Fruit fly (Drosophila melanogaster) whole organism, prepupa: ENCODE data around the gene CG16781.
A peak's percentile ranks its signal among the peaks of the same experiment; 100 is the strongest.

Source experiments
- Blimp-1 ChIP-seq: fragments of 200-800 bp; sonication (Bioruptor generic); optimal IDR thresholded peaks from 3 replicates; lab custom pipeline; 2017; ENCODE audit warnings: missing biosample characterization, missing genetic modification characterization, mild to moderate bottlenecking, moderate library complexity, missing genetic modification reagents
- CG10631 ChIP-seq: fragments of 200-800 bp; sonication (Bioruptor generic); optimal IDR thresholded peaks from 2 replicates; lab custom pipeline; 2016; ENCODE audit warnings: missing biosample characterization, missing genetic modification characterization
- CG10669 ChIP-seq: fragments of 200-800 bp; sonication (Bioruptor generic); optimal IDR thresholded peaks from 3 replicates; lab custom pipeline; 2018; ENCODE audit warnings: missing biosample characterization, mild to moderate bottlenecking, missing genetic modification characterization, moderate library complexity
- CG11294 ChIP-seq: fragments of 200-800 bp; sonication (Bioruptor generic); IDR thresholded peaks from 2 replicates; pipeline ENCODE4 v1.3.6; 2022; ENCODE audit warnings: missing biosample characterization, missing genetic modification characterization
- CG11762 ChIP-seq: fragments of 200-800 bp; sonication (Bioruptor generic); optimal IDR thresholded peaks from 3 replicates; lab custom pipeline; 2016; ENCODE audit warnings: missing biosample characterization, missing genetic modification characterization; ENCODE audit not compliant: insufficient read depth
- CG11902 ChIP-seq: fragments of 200-800 bp; sonication (Bioruptor generic); optimal IDR thresholded peaks from 3 replicates; lab custom pipeline; 2016; ENCODE audit warnings: missing biosample characterization, missing genetic modification characterization
- CG15336 ChIP-seq: fragments of 200-800 bp; sonication (Bioruptor generic); IDR thresholded peaks from 2 replicates; pipeline ENCODE4 v1.3.6; 2022; ENCODE audit warnings: missing biosample characterization, missing genetic modification characterization
- CG1621 ChIP-seq: fragments of 200-800 bp; sonication (Bioruptor generic); optimal IDR thresholded peaks from 3 replicates; lab custom pipeline; 2018; ENCODE audit warnings: missing biosample characterization, mild to moderate bottlenecking, missing genetic modification characterization
- CG16779 ChIP-seq: fragments of 200-800 bp; sonication (Bioruptor generic); optimal IDR thresholded peaks from 3 replicates; lab custom pipeline; 2017; ENCODE audit warnings: missing biosample characterization, mild to moderate bottlenecking, missing genetic modification characterization
- CG3032 ChIP-seq: fragments of 200-800 bp; optimal IDR thresholded peaks from 2 replicates; lab custom pipeline; 2019; ENCODE audit warnings: missing biosample characterization, mild to moderate bottlenecking, missing genetic modification characterization, moderate library complexity
- CG31627 ChIP-seq: fragments of 200-800 bp; sonication (Bioruptor generic); optimal IDR thresholded peaks from 3 replicates; lab custom pipeline; 2016; ENCODE audit warnings: missing biosample characterization, missing genetic modification characterization
- CG32006 ChIP-seq: fragments of 200-800 bp; sonication (Bioruptor generic); optimal IDR thresholded peaks from 3 replicates; lab custom pipeline; 2017; ENCODE audit warnings: missing biosample characterization, mild to moderate bottlenecking, missing genetic modification characterization
- CG34406 ChIP-seq: fragments of 200-800 bp; sonication (Bioruptor generic); optimal IDR thresholded peaks from 3 replicates; lab custom pipeline; 2016; ENCODE audit warnings: missing biosample characterization, missing genetic modification characterization
- CG3919 ChIP-seq: fragments of 200-800 bp; sonication (Bioruptor generic); optimal IDR thresholded peaks from 3 replicates; lab custom pipeline; 2016; ENCODE audit warnings: missing biosample characterization, missing genetic modification characterization
- CG4318 ChIP-seq: fragments of 200-800 bp; sonication (Bioruptor generic); optimal IDR thresholded peaks from 3 replicates; lab custom pipeline; 2017; ENCODE audit warnings: missing biosample characterization, mild to moderate bottlenecking, missing genetic modification characterization
- CG6163 ChIP-seq: fragments of 200-800 bp; sonication (Bioruptor generic); IDR thresholded peaks from 3 replicates; pipeline ENCODE4 v1.3.6; 2022; ENCODE audit warnings: missing biosample characterization, missing genetic modification characterization
- CG6276 ChIP-seq: fragments of 200-800 bp; sonication (Bioruptor generic); optimal IDR thresholded peaks from 2 replicates; lab custom pipeline; 2017; ENCODE audit warnings: missing biosample characterization, mild to moderate bottlenecking, missing genetic modification characterization
- CG6792 ChIP-seq: fragments of 200-800 bp; sonication (Bioruptor generic); optimal IDR thresholded peaks from 3 replicates; lab custom pipeline; 2016; ENCODE audit warnings: missing biosample characterization, missing genetic modification characterization
- CG6808 ChIP-seq: fragments of 200-800 bp; sonication (Bioruptor generic); optimal IDR thresholded peaks from 3 replicates; lab custom pipeline; 2017; ENCODE audit warnings: missing biosample characterization, missing genetic modification characterization, mild to moderate bottlenecking, moderate library complexity, missing genetic modification reagents
- CG7368 ChIP-seq: fragments of 200-800 bp; sonication (Bioruptor generic); optimal IDR thresholded peaks from 3 replicates; lab custom pipeline; 2016; ENCODE audit warnings: missing biosample characterization, missing genetic modification characterization
- CG8319 ChIP-seq: fragments of 200-800 bp; sonication (Bioruptor generic); optimal IDR thresholded peaks from 3 replicates; lab custom pipeline; 2016; ENCODE audit warnings: missing biosample characterization, missing genetic modification characterization
- CG8632 ChIP-seq: fragments of 200-800 bp; sonication (Bioruptor generic); optimal IDR thresholded peaks from 3 replicates; lab custom pipeline; 2016; ENCODE audit warnings: missing biosample characterization, missing genetic modification characterization
- Eip75B ChIP-seq: fragments of 200-800 bp; sonication (Bioruptor generic); optimal IDR thresholded peaks from 3 replicates; lab custom pipeline; 2016; ENCODE audit warnings: missing biosample characterization, missing genetic modification characterization
- Eip93F ChIP-seq: fragments of 200-800 bp; sonication (Bioruptor generic); optimal IDR thresholded peaks from 2 replicates; lab custom pipeline; 2016; ENCODE audit warnings: missing biosample characterization, mild to moderate bottlenecking, missing genetic modification characterization
- Ets21C ChIP-seq: fragments of 200-800 bp; sonication (Bioruptor generic); optimal IDR thresholded peaks from 3 replicates; lab custom pipeline; 2016; ENCODE audit warnings: missing biosample characterization, missing genetic modification characterization
- Ets96B ChIP-seq: fragments of 200-800 bp; optimal IDR thresholded peaks from 2 replicates; lab custom pipeline; 2019; ENCODE audit warnings: missing biosample characterization, mild to moderate bottlenecking, missing genetic modification characterization, moderate library complexity
- Gug ChIP-seq: fragments of 200-800 bp; sonication (Bioruptor generic); IDR thresholded peaks from 2 replicates; pipeline ENCODE4 v1.3.6; 2022; ENCODE audit warnings: missing biosample characterization, missing genetic modification characterization
- Hr38 ChIP-seq: sonication (Bioruptor generic); optimal IDR thresholded peaks from 2 replicates; lab custom pipeline; 2016; ENCODE audit warnings: missing biosample characterization, missing genetic modification characterization
- Hr39 ChIP-seq: fragments of 200-800 bp; sonication (Bioruptor generic); optimal IDR thresholded peaks from 2 replicates; lab custom pipeline; 2016; ENCODE audit warnings: missing biosample characterization, missing genetic modification characterization
- Hr4 ChIP-seq: fragments of 200-800 bp; sonication (Bioruptor generic); optimal IDR thresholded peaks from 3 replicates; lab custom pipeline; 2016; ENCODE audit warnings: missing biosample characterization, missing genetic modification characterization
- Lpt ChIP-seq: fragments of 200-800 bp; sonication (Bioruptor generic); optimal IDR thresholded peaks from 3 replicates; lab custom pipeline; 2016; ENCODE audit warnings: missing biosample characterization, missing genetic modification characterization
- Met ChIP-seq: fragments of 200-800 bp; sonication (Bioruptor generic); optimal IDR thresholded peaks from 3 replicates; lab custom pipeline; 2016; ENCODE audit warnings: missing biosample characterization, missing genetic modification characterization
- OdsH ChIP-seq: fragments of 200-800 bp; sonication (Bioruptor generic); optimal IDR thresholded peaks from 3 replicates; lab custom pipeline; 2016; ENCODE audit warnings: missing biosample characterization, missing genetic modification characterization
- Smox ChIP-seq: fragments of 200-800 bp; sonication (Bioruptor generic); optimal IDR thresholded peaks from 3 replicates; lab custom pipeline; 2016; ENCODE audit warnings: missing biosample characterization, missing genetic modification characterization
- Sox102F ChIP-seq: fragments of 200-800 bp; sonication (Bioruptor generic); optimal IDR thresholded peaks from 2 replicates; lab custom pipeline; 2016; ENCODE audit warnings: missing biosample characterization, mild to moderate bottlenecking, missing genetic modification characterization
- Sox14 ChIP-seq: fragments of 200-800 bp; sonication (Bioruptor generic); optimal IDR thresholded peaks from 3 replicates; lab custom pipeline; 2016; ENCODE audit warnings: missing biosample characterization, missing genetic modification characterization
- Sox15 ChIP-seq: fragments of 200-800 bp; sonication (Bioruptor generic); optimal IDR thresholded peaks from 3 replicates; lab custom pipeline; 2016; ENCODE audit warnings: missing biosample characterization, missing genetic modification characterization
- acj6 ChIP-seq: fragments of 200-800 bp; sonication (Bioruptor generic); optimal IDR thresholded peaks from 3 replicates; lab custom pipeline; 2016; ENCODE audit warnings: missing biosample characterization, missing genetic modification characterization
- cyc ChIP-seq: fragments of 200-800 bp; sonication (Bioruptor generic); optimal IDR thresholded peaks from 3 replicates; lab custom pipeline; 2016; ENCODE audit warnings: missing biosample characterization, missing genetic modification characterization
- dac ChIP-seq: fragments of 200-800 bp; sonication (Bioruptor generic); optimal IDR thresholded peaks from 2 replicates; lab custom pipeline; 2017; ENCODE audit warnings: missing biosample characterization, mild to moderate bottlenecking, missing genetic modification characterization
- dsx ChIP-seq: fragments of 200-800 bp; optimal IDR thresholded peaks from 3 replicates; lab custom pipeline; 2019; ENCODE audit warnings: missing biosample characterization, mild to moderate bottlenecking, missing genetic modification characterization, moderate library complexity; ENCODE audit not compliant: poor library complexity, severe bottlenecking
- eg ChIP-seq: fragments of 200-800 bp; sonication (Bioruptor generic); IDR thresholded peaks from 3 replicates; pipeline ENCODE4 v1.3.6; 2022; ENCODE audit warnings: missing biosample characterization, missing genetic modification characterization
- fd59A ChIP-seq: fragments of 200-800 bp; sonication (Bioruptor generic); optimal IDR thresholded peaks from 2 replicates; lab custom pipeline; 2017; ENCODE audit warnings: missing biosample characterization, mild to moderate bottlenecking, missing genetic modification characterization, missing genetic modification reagents
- fd85E ChIP-seq: fragments of 200-800 bp; sonication (Bioruptor generic); optimal IDR thresholded peaks from 3 replicates; lab custom pipeline; 2016; ENCODE audit warnings: missing biosample characterization, missing genetic modification characterization
- fkh ChIP-seq: fragments of 200-800 bp; sonication (Bioruptor generic); optimal IDR thresholded peaks from 3 replicates; lab custom pipeline; 2017; ENCODE audit warnings: missing biosample characterization, mild to moderate bottlenecking, missing genetic modification characterization, moderate library complexity
- lz ChIP-seq: fragments of 200-800 bp; sonication (Bioruptor generic); optimal IDR thresholded peaks from 3 replicates; lab custom pipeline; 2016; ENCODE audit warnings: missing biosample characterization, missing genetic modification characterization
- net ChIP-seq: fragments of 200-800 bp; sonication (Bioruptor generic); optimal IDR thresholded peaks from 3 replicates; lab custom pipeline; 2016; ENCODE audit warnings: missing biosample characterization, missing genetic modification characterization
- pdm3 ChIP-seq: fragments of 200-800 bp; sonication (Bioruptor generic); optimal IDR thresholded peaks from 3 replicates; lab custom pipeline; 2016; ENCODE audit warnings: missing biosample characterization, missing genetic modification characterization
- salr ChIP-seq, 2 experiments: fragments of 200-800 bp; sonication (Bioruptor generic); optimal IDR thresholded peaks; 3 replicates each; lab custom pipeline; 2016 to 2018; ENCODE audit warnings: missing biosample characterization in 2 of 2, missing genetic modification characterization in 2 of 2, mild to moderate bottlenecking in 1 of 2
- ss ChIP-seq, 2 experiments: fragments of 200-800 bp; sonication (Bioruptor generic); optimal IDR thresholded peaks; 2 replicates in 1 of 2; 3 replicates in 1 of 2; lab custom pipeline; 2017 to 2018; ENCODE audit warnings: mild to moderate bottlenecking in 2 of 2, missing biosample characterization in 2 of 2, missing genetic modification characterization in 2 of 2, moderate library complexity in 1 of 2
- svp ChIP-seq: fragments of 200-800 bp; sonication (Bioruptor generic); peaks from one replicate; lab custom pipeline; 2016; ENCODE audit warnings: missing biosample characterization, missing genetic modification characterization
- topi ChIP-seq: fragments of 200-800 bp; sonication (Bioruptor generic); optimal IDR thresholded peaks from 3 replicates; lab custom pipeline; 2016; ENCODE audit warnings: missing biosample characterization, missing genetic modification characterization
- vri ChIP-seq: fragments of 200-800 bp; sonication (Bioruptor generic); optimal IDR thresholded peaks from 3 replicates; lab custom pipeline; 2016; ENCODE audit warnings: missing biosample characterization, mild to moderate bottlenecking, missing genetic modification characterization

CG16781 gene

DNA sequence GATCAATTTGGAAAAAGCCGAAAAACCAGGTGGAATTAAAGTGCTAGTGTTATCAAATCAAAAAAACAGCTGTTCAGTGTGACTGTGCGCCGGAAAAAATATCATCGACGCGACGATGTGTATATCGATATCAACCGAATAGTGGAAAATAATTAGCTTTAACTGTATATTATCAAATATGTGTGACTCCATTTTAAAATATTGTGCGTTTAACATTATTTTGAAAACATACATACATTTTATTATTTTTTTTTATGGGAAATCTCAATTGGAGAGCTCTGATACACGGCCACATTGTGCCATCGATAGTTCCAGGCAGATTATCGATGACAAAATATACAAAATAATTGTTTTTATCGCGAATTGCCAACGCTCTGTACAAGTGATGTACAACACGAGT lies 21.5 kb upstream of the CG16781 start, which contains the start of the genes CG14270 and CG10803:
TSS of gene CG14270 (minus strand) at position 75 of the 400 bp plus-strand sequence.
TSS of gene CG10803 (plus strand) at position 347 of the 400 bp plus-strand sequence.
- TF ChIP-seq CG3032 (tag; lab: Kevin White, UChicago) (no peak), Sox15 (GFP tag; lab: Kevin White, UChicago) (no peak), CG11762 (GFP tag; lab: Kevin White, UChicago) (no peak), svp (GFP tag; lab: Kevin White, UChicago) (peak; percentile 78), CG6163 (no peak), acj6 (GFP tag; lab: Kevin White, UChicago) (no peak), Hr39 (GFP tag; lab: Kevin White, UChicago) (peak; percentile 2), vri (no peak), eg (GFP tag; lab: Robert Waterston, UW) (no peak), OdsH (GFP tag; lab: Kevin White, UChicago) (no peak), dac (no peak), Sox102F (GFP tag; lab: Kevin White, UChicago) (no peak), Hr38 (GFP tag; lab: Kevin White, UChicago) (no peak), CG1621 (tag; lab: Kevin White, UChicago) (no peak), topi (GFP tag; lab: Kevin White, UChicago) (no peak), CG10631 (GFP tag; lab: Kevin White, UChicago) (peak; percentile 13), CG10669 (GFP tag; lab: Kevin White, UChicago) (no peak), lz (peak; percentile 23), Lpt (GFP tag; lab: Kevin White, UChicago) (no peak), Sox14 (GFP tag; lab: Kevin White, UChicago) (no peak), Gug (GFP tag; lab: Robert Waterston, UW) (no peak), CG34406 (GFP tag; lab: Kevin White, UChicago) (no peak), Met (GFP tag; lab: Kevin White, UChicago) (no peak), Blimp-1 (GFP tag; lab: Kevin White, UChicago) (no peak), CG6808 (GFP tag; lab: Kevin White, UChicago) (no peak), fd85E (no peak), pdm3 (no peak), CG16779 (tag; lab: Kevin White, UChicago) (no peak), dsx (GFP tag; lab: Kevin White, UChicago) (no peak), CG4318 (GFP tag; lab: Kevin White, UChicago) (no peak), CG8632 (GFP tag; lab: Kevin White, UChicago) (no peak), CG15336 (GFP tag; lab: Robert Waterston, UW) (no peak), fkh (no peak), CG7368 (GFP tag; lab: Kevin White, UChicago) (no peak), CG3919 (GFP tag; lab: Kevin White, UChicago) (no peak), cyc (GFP tag; lab: Kevin White, UChicago) (no peak), Hr4 (GFP tag; lab: Kevin White, UChicago) (no peak), CG8319 (GFP tag; lab: Kevin White, UChicago) (no peak), CG6276 (GFP tag; lab: Kevin White, UChicago) (no peak), CG32006 (no peak), Ets21C (peak; percentile 11), CG31627 (GFP tag; lab: Kevin White, UChicago) (peak; percentile 11), Eip75B (no peak), Eip93F (no peak), salr (GFP tag; optimal IDR thresholded peaks at IDR 0.05; lab: Kevin White, UChicago) (no peak), CG11294 (GFP tag; lab: Robert Waterston, UW) (no peak), CG11902 (GFP tag; lab: Kevin White, UChicago) (no peak), net (no peak), CG6792 (GFP tag; lab: Kevin White, UChicago) (no peak), Smox (GFP tag; lab: Kevin White, UChicago) (no peak), fd59A (GFP tag; lab: Kevin White, UChicago) (no peak), Ets96B (tag; lab: Kevin White, UChicago) (no peak), ss (GFP tag; optimal IDR thresholded peaks at IDR 0.05; lab: Kevin White, UChicago) (no peak)
